Fruit fly (Drosophila melanogaster): ENCODE results near the gene CG14834.
A peak's percentile ranks its signal among the peaks of the same experiment; 100 is the strongest.

Gene CG14834

dm6 chr3L:7347984-7348631, 1.2 kb upstream of the CG14834 start, which contains the start of the genes Srp19 and qm (continued):
- no peak for TF ChIP-seq CG9609 (GFP tag; optimal IDR thresholded peaks at IDR 0.05)
- peak; percentile 41 for TF ChIP-seq CG34376 (GFP tag; optimal IDR thresholded peaks at IDR 0.05)
- peak; percentile 78 for TF ChIP-seq sna (GFP tag; IDR thresholded peaks at IDR 0.05; ENCODE audit: partially characterized antibody)
- TF ChIP-seq Ets97D (GFP tag; optimal IDR thresholded peaks at IDR 0.05), result peak; percentile 51
- TF ChIP-seq slp2 (GFP tag; optimal IDR thresholded peaks at IDR 0.05), result no peak
- TF ChIP-seq fu2 (GFP tag; optimal IDR thresholded peaks at IDR 0.05), result peak; percentile 4
- TF ChIP-seq gfzf (GFP tag; optimal IDR thresholded peaks at IDR 0.05), result no peak
- TF ChIP-seq grau (tag; optimal IDR thresholded peaks at IDR 0.05), result peak; percentile 20
- TF ChIP-seq pzg (GFP tag; optimal IDR thresholded peaks at IDR 0.05), result peak; percentile 66
- TF ChIP-seq gsb (GFP tag; IDR thresholded peaks at IDR 0.05), result no peak
- no peak for TF ChIP-seq NFAT (GFP tag; IDR thresholded peaks at IDR 0.05)
- TF ChIP-seq CG5180 (GFP tag; optimal IDR thresholded peaks at IDR 0.05), result no peak
- no peak for TF ChIP-seq B-H2 (GFP tag; optimal IDR thresholded peaks at IDR 0.05)
- TF ChIP-seq CG31365 (tag; optimal IDR thresholded peaks at IDR 0.05), result no peak
- peak; percentile 97 for TF ChIP-seq Ets65A (GFP tag)
- peak; percentile 68 for TF ChIP-seq hkb (optimal IDR thresholded peaks at IDR 0.05)
- peak; percentile 35; the same call in 1 of the 2 replicates for TF ChIP-seq hkb (GFP tag; IDR thresholded peaks at IDR 0.05)
- peak; percentile 36 for TF ChIP-seq gro (GFP tag; optimal IDR thresholded peaks at IDR 0.05)
- TF ChIP-seq ftz-f1 (GFP tag; optimal IDR thresholded peaks at IDR 0.05), result peak; percentile 87
- no peak for TF ChIP-seq CG7357 (GFP tag; IDR thresholded peaks at IDR 0.05)
- 0 out of 2 replicates have a peak, but pooled peaks have one; percentile 10 for TF ChIP-seq GATAe (GFP tag; conservative IDR thresholded peaks at IDR 0.05)
- TF ChIP-seq CG2129 (GFP tag; IDR thresholded peaks at IDR 0.05; ENCODE audit: partially characterized antibody), result peak; percentile 59; the same call in 1 of the 2 replicates
- TF ChIP-seq ham (GFP tag; IDR thresholded peaks at IDR 0.05), result no peak
- peak; percentile 46 for TF ChIP-seq CG8924 (tag; optimal IDR thresholded peaks at IDR 0.05)
- TF ChIP-seq TFAM (GFP tag; optimal IDR thresholded peaks at IDR 0.05), result no peak
- TF ChIP-seq Dek (tag; optimal IDR thresholded peaks at IDR 0.05), result peak; percentile 53
- TF ChIP-seq fd102C (GFP tag; optimal IDR thresholded peaks at IDR 0.05), result no peak
- TF ChIP-seq ab (GFP tag; optimal IDR thresholded peaks at IDR 0.05), result no peak
- no peak for TF ChIP-seq fd3F (GFP tag; optimal IDR thresholded peaks at IDR 0.05)
- peak in 1 of 2 experiments; percentile 44 for TF ChIP-seq Eip74EF (GFP tag; optimal IDR thresholded peaks at IDR 0.05)
- no peak for TF ChIP-seq Sox102F (GFP tag; optimal IDR thresholded peaks at IDR 0.05)
- peak; percentile 78 for TF ChIP-seq vvl (GFP tag; IDR thresholded peaks at IDR 0.05)
- peak; percentile 75; the same call in 1 of the 2 replicates for TF ChIP-seq MBD-R2 (GFP tag; IDR thresholded peaks at IDR 0.05)
- no peak for TF ChIP-seq oc (tag; optimal IDR thresholded peaks at IDR 0.05)
- TF ChIP-seq CG10543 (GFP tag; optimal IDR thresholded peaks at IDR 0.05), result peak; percentile 69
- peak; percentile 6 for TF ChIP-seq CG18476 (GFP tag; optimal IDR thresholded peaks at IDR 0.05)
- TF ChIP-seq pros (GFP tag; optimal IDR thresholded peaks at IDR 0.05), result peak; percentile 26
- TF ChIP-seq schlank (tag; optimal IDR thresholded peaks at IDR 0.05), result no peak
- TF ChIP-seq CG10267 (tag; optimal IDR thresholded peaks at IDR 0.05), result peak; percentile 40
- peak; percentile 78 for TF ChIP-seq CG9932 (GFP tag; IDR thresholded peaks at IDR 0.05)
- TF ChIP-seq otp (GFP tag; IDR thresholded peaks at IDR 0.05), result 0 out of 3 replicates have a peak, but pooled peaks have one; percentile 5
- TF ChIP-seq Sry-δ (GFP tag; optimal IDR thresholded peaks at IDR 0.05), result peak; percentile 94
- no peak for TF ChIP-seq h (optimal IDR thresholded peaks at IDR 0.05)
- no peak for TF ChIP-seq trh (GFP tag; optimal IDR thresholded peaks at IDR 0.05)
- TF ChIP-seq CG6791 (GFP tag; IDR thresholded peaks at IDR 0.05; ENCODE audit: partially characterized antibody), result peak; percentile 83; the same call in 2 of the 3 replicates
- TF ChIP-seq CG7556 (GFP tag; optimal IDR thresholded peaks at IDR 0.05), result peak; percentile 56
- peak; percentile 86; the same call in 2 of the 3 replicates for TF ChIP-seq CG34422 (GFP tag; IDR thresholded peaks at IDR 0.05)
- TF ChIP-seq HLH3B (GFP tag; IDR thresholded peaks at IDR 0.05), result no peak
- TF ChIP-seq pb (GFP tag; optimal IDR thresholded peaks at IDR 0.05), result no peak
- no peak for TF ChIP-seq dimm (GFP tag; IDR thresholded peaks at IDR 0.05)
